Worm (Caenorhabditis elegans) whole organism, L4 larva: ENCODE measurements around the gene dod-24.

Source experiments
- F26F4.8 ChIP-seq: fragments of 200-800 bp; sonication (Bioruptor generic); conservative IDR thresholded peaks from 2 replicates; pipeline ENCODE4 v1.3.6; 2022; ENCODE audit warnings: missing genetic modification characterization, missing compliant biosample characterization
- fkh-10 ChIP-seq: fragments of 150-350 bp; optimal IDR thresholded peaks from 2 replicates; lab custom pipeline; 2014; ENCODE audit warnings: missing biosample characterization, missing genetic modification reagents, missing genetic modification characterization
- unc-39 ChIP-seq: sonication (generic microtip); optimal IDR thresholded peaks from 2 replicates; lab custom pipeline; 2017; ENCODE audit warnings: missing biosample characterization, missing genetic modification characterization

DNA sequence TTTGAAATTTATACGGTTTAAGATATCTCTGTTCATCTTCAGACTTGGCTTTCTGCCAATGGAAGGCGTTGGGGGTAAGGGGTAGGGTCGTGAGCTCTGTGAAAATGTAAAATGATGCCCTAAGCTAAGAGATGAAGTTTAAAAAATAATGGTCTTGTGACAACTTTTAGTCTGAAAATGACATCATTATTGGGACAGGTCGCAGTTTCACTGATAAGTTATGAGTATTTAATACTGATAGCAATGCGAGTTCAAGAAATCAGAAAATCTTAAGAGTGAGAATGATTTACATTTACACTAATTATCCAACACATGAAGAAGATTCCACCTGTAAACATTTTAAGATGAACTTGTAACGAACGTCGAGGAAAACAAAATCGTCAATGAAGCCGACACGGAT is 23.5 kb upstream of the dod-24 start:
- no peak for TF ChIP-seq unc-39
- no peak for TF ChIP-seq F26F4.8 (GFP tag; lab: Robert Waterston, UW)
- TF ChIP-seq fkh-10 (GFP tag; lab: Kevin White, UChicago) = no peak
